Fruit fly (Drosophila melanogaster): Measurements from ENCODE around the gene CG43062.

- TF ChIP-seq psq (optimal IDR thresholded peaks at IDR 0.05) (no peak), Sin3A (optimal IDR thresholded peaks at IDR 0.05) (no peak), h (optimal IDR thresholded peaks at IDR 0.05) (no peak), Myc (optimal IDR thresholded peaks at IDR 0.05) (no peak)
These were observed 10.7 kb downstream of the CG43062 start for dm6 chr3R:11760669-11761387.
